Worm (Caenorhabditis elegans) whole organism, midembryonic: ENCODE measurements around the gene Y81B9A.3.

Experiments used
- T22C8.4 ChIP-seq: fragments of 200-800 bp; sonication (Bioruptor generic); IDR thresholded peaks from 2 replicates; pipeline ENCODE4 v1.3.6; 2022; ENCODE audit warnings: missing genetic modification characterization, missing compliant biosample characterization
- cog-1 ChIP-seq: sonication (generic microtip); optimal IDR thresholded peaks from 2 replicates; lab custom pipeline; 2016; ENCODE audit warnings: missing genetic modification characterization, missing compliant biosample characterization
- flt-1 ChIP-seq: fragments of 200-800 bp; sonication (Bioruptor generic); IDR thresholded peaks from 2 replicates; pipeline ENCODE4 v1.3.6; 2022; ENCODE audit warnings: missing genetic modification characterization, missing compliant biosample characterization
- klf-2 ChIP-seq: fragments of 200-800 bp; sonication (Bioruptor generic); conservative IDR thresholded peaks from 2 replicates; pipeline ENCODE4 v1.3.6; 2022; ENCODE audit warnings: missing genetic modification reagents, missing genetic modification characterization, missing compliant biosample characterization
- med-1 ChIP-seq: sonication (generic microtip); optimal IDR thresholded peaks from 2 replicates; lab custom pipeline; 2017; ENCODE audit warnings: missing genetic modification characterization, mild to moderate bottlenecking, missing compliant biosample characterization, antibody characterized with exemption, missing genetic modification reagents; ENCODE audit not compliant: insufficient read depth
- ref-1 ChIP-seq: fragments of 200-800 bp; sonication (Bioruptor generic); conservative IDR thresholded peaks from 2 replicates; pipeline ENCODE4 v1.3.6; 2022; ENCODE audit warnings: missing genetic modification reagents, missing genetic modification characterization, missing compliant biosample characterization
- tab-1 ChIP-seq: fragments of 200-800 bp; sonication (Bioruptor generic); IDR thresholded peaks from 2 replicates; pipeline ENCODE4 v1.3.6; 2022; ENCODE audit warnings: missing genetic modification characterization, missing compliant biosample characterization
- ztf-29 ChIP-seq: fragments of 200-800 bp; sonication (Bioruptor generic); IDR thresholded peaks from 2 replicates; pipeline ENCODE4 v1.3.6; 2022; ENCODE audit warnings: missing genetic modification reagents, missing genetic modification characterization, missing compliant biosample characterization

DNA sequence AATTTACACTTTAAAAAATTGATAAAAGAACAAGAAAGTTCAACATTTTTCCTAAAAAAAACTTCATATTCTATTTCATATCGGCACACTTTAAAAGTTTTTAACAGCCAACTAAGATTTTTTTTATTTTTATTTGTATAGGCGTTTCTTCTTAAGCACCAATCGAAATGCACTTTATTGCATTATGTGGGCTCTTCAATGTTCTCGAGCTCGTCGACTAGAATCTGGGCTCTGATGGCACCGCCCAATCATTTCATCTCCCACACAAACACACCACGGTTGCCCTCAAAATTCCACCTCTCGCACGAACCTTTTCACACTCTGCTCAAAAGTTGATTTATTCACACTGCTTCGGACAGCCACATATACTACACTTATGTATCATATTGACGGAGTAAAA, 44.8 kb upstream of the Y81B9A.3 start, which contains the start of gene B0563.6:
- TF ChIP-seq ztf-29 (GFP tag; lab: Robert Waterston, UW) (no peak), ref-1 (GFP tag; lab: Robert Waterston, UW) (no peak), klf-2 (GFP tag; lab: Robert Waterston, UW) (no peak), tab-1 (GFP tag; lab: Robert Waterston, UW) (no peak), flt-1 (GFP tag; lab: Robert Waterston, UW) (no peak), med-1 (GFP tag; lab: Kevin White, UChicago) (no peak), cog-1 (tag; lab: Kevin White, UChicago) (no peak), T22C8.4 (GFP tag; lab: Robert Waterston, UW) (no peak)
